Worm (Caenorhabditis elegans) whole organism, late embryonic: ENCODE results near the gene srh-131.
A peak's percentile ranks its signal among the peaks of the same experiment; 100 is the strongest.

Experiments used
- C08G9.2 ChIP-seq: sonication (generic microtip); optimal IDR thresholded peaks from 2 replicates; lab custom pipeline; 2016; ENCODE audit warnings: mild to moderate bottlenecking, missing genetic modification characterization, moderate library complexity, missing compliant biosample characterization
- C38D4.7 ChIP-seq: fragments of 200-800 bp; sonication (Bioruptor generic); optimal IDR thresholded peaks from 2 replicates; lab custom pipeline; 2018; ENCODE audit warnings: mild to moderate bottlenecking, missing genetic modification characterization, moderate library complexity, missing compliant biosample characterization
- F13H6.1 ChIP-seq: sonication (generic microtip); optimal IDR thresholded peaks from 2 replicates; lab custom pipeline; 2016; ENCODE audit warnings: missing genetic modification characterization, missing compliant biosample characterization
- K09A11.1 ChIP-seq: sonication (generic microtip); optimal IDR thresholded peaks from 2 replicates; lab custom pipeline; 2017; ENCODE audit warnings: antibody characterized with exemption, mild to moderate bottlenecking, missing genetic modification characterization, missing compliant biosample characterization; ENCODE audit not compliant: insufficient read depth
- ceh-19 ChIP-seq: fragments of 200-800 bp; sonication (Bioruptor generic); optimal IDR thresholded peaks from 2 replicates; lab custom pipeline; 2018; ENCODE audit warnings: mild to moderate bottlenecking, missing genetic modification characterization, missing compliant biosample characterization
- ceh-24 ChIP-seq: sonication (generic microtip); optimal IDR thresholded peaks from 2 replicates; lab custom pipeline; 2016; ENCODE audit warnings: mild to moderate bottlenecking, missing genetic modification characterization, missing compliant biosample characterization
- ceh-30 ChIP-seq: fragments of 150-350 bp; optimal IDR thresholded peaks from 2 replicates; lab custom pipeline; 2014; ENCODE audit warnings: missing biosample characterization, missing genetic modification characterization
- ceh-34 ChIP-seq: sonication (generic microtip); optimal IDR thresholded peaks from 2 replicates; lab custom pipeline; 2016; ENCODE audit warnings: mild to moderate bottlenecking, missing genetic modification characterization, missing compliant biosample characterization
- ceh-48 ChIP-seq: sonication (generic microtip); optimal IDR thresholded peaks from 2 replicates; lab custom pipeline; 2016; ENCODE audit warnings: missing genetic modification characterization, inconsistent platforms, missing compliant biosample characterization
- ceh-6 ChIP-seq: fragments of 200-800 bp; sonication (Bioruptor generic); optimal IDR thresholded peaks from 2 replicates; lab custom pipeline; 2018; ENCODE audit warnings: mild to moderate bottlenecking, missing genetic modification characterization, missing compliant biosample characterization
- dmd-4 ChIP-seq: sonication (generic microtip); optimal IDR thresholded peaks from 2 replicates; lab custom pipeline; 2016; ENCODE audit warnings: borderline replicate concordance, missing genetic modification characterization, missing compliant biosample characterization
- dve-1 ChIP-seq: sonication (generic microtip); optimal IDR thresholded peaks from 2 replicates; lab custom pipeline; 2017; ENCODE audit warnings: antibody characterized with exemption, mild to moderate bottlenecking, missing genetic modification characterization, missing compliant biosample characterization
- elt-2 ChIP-seq: sonication (generic microtip); optimal IDR thresholded peaks from 2 replicates; lab custom pipeline; 2016; ENCODE audit warnings: missing genetic modification reagents, missing genetic modification characterization, missing compliant biosample characterization
- elt-4 ChIP-seq: sonication (generic microtip); optimal IDR thresholded peaks from 2 replicates; lab custom pipeline; 2016; ENCODE audit warnings: missing genetic modification characterization, missing compliant biosample characterization
- fkh-6 ChIP-seq: sonication (generic microtip); optimal IDR thresholded peaks from 2 replicates; lab custom pipeline; 2016; ENCODE audit warnings: missing genetic modification characterization, missing compliant biosample characterization
- gmeb-2 ChIP-seq: sonication (generic microtip); optimal IDR thresholded peaks from 2 replicates; lab custom pipeline; 2016; ENCODE audit warnings: missing genetic modification characterization, inconsistent platforms, missing compliant biosample characterization
- hlh-13 ChIP-seq: fragments of 200-800 bp; sonication (Bioruptor generic); optimal IDR thresholded peaks from 2 replicates; lab custom pipeline; 2018; ENCODE audit warnings: mild to moderate bottlenecking, missing genetic modification characterization, missing compliant biosample characterization
- hlh-15 ChIP-seq: sonication (generic microtip); optimal IDR thresholded peaks from 2 replicates; lab custom pipeline; 2016; ENCODE audit warnings: missing genetic modification characterization, missing compliant biosample characterization
- lim-6 ChIP-seq: sonication (generic microtip); optimal IDR thresholded peaks from 2 replicates; lab custom pipeline; 2016; ENCODE audit warnings: missing genetic modification characterization, missing compliant biosample characterization
- madf-2 ChIP-seq: sonication (generic microtip); optimal IDR thresholded peaks from 2 replicates; lab custom pipeline; 2017; ENCODE audit warnings: missing genetic modification characterization, missing compliant biosample characterization
- nhr-11 ChIP-seq: fragments of 150-350 bp; optimal IDR thresholded peaks from 2 replicates; lab custom pipeline; 2014; ENCODE audit warnings: missing biosample characterization, missing genetic modification characterization
- nhr-232 ChIP-seq: sonication (generic microtip); optimal IDR thresholded peaks from 2 replicates; lab custom pipeline; 2016; ENCODE audit warnings: missing genetic modification characterization, missing compliant biosample characterization
- npax-4 ChIP-seq: sonication (generic microtip); optimal IDR thresholded peaks from 2 replicates; lab custom pipeline; 2016; ENCODE audit warnings: missing genetic modification characterization, missing compliant biosample characterization
- odd-2 ChIP-seq: sonication (generic microtip); optimal IDR thresholded peaks from 2 replicates; lab custom pipeline; 2017; ENCODE audit warnings: antibody characterized with exemption, mild to moderate bottlenecking, missing genetic modification characterization, missing compliant biosample characterization
- pag-3 ChIP-seq: sonication (generic microtip); optimal IDR thresholded peaks from 2 replicates; lab custom pipeline; 2016; ENCODE audit warnings: missing compliant biosample characterization, missing genetic modification characterization, borderline replicate concordance
- pha-2 ChIP-seq: sonication (generic microtip); optimal IDR thresholded peaks from 2 replicates; lab custom pipeline; 2017; ENCODE audit warnings: mild to moderate bottlenecking, missing genetic modification characterization, missing compliant biosample characterization
- pha-4 ChIP-seq: fragments of 150-350 bp; optimal IDR thresholded peaks from 2 replicates; lab custom pipeline; 2018; ENCODE audit warnings: missing biosample characterization, missing genetic modification reagents, missing genetic modification characterization
- ref-2 ChIP-seq: sonication (generic microtip); optimal IDR thresholded peaks from 2 replicates; lab custom pipeline; 2016; ENCODE audit warnings: missing genetic modification characterization, missing compliant biosample characterization
- rnt-1 ChIP-seq: sonication (generic microtip); optimal IDR thresholded peaks from 2 replicates; lab custom pipeline; 2016; ENCODE audit warnings: missing genetic modification characterization, missing compliant biosample characterization
- sdc-2 ChIP-seq: sonication (generic microtip); optimal IDR thresholded peaks from 2 replicates; lab custom pipeline; 2016; ENCODE audit warnings: missing genotype, missing genetic modification characterization, missing compliant biosample characterization
- sox-2 ChIP-seq: fragments of 200-800 bp; sonication (Bioruptor generic); IDR thresholded peaks from 2 replicates; pipeline ENCODE4 v1.3.6; 2022; ENCODE audit warnings: missing genetic modification reagents, missing genetic modification characterization, missing compliant biosample characterization
- syd-9 ChIP-seq: sonication (generic microtip); optimal IDR thresholded peaks from 2 replicates; lab custom pipeline; 2016; ENCODE audit warnings: mild to moderate bottlenecking, missing genetic modification characterization, moderate library complexity, missing compliant biosample characterization
- tbx-2 ChIP-seq: sonication (generic microtip); optimal IDR thresholded peaks from 2 replicates; lab custom pipeline; 2016; ENCODE audit warnings: missing genetic modification characterization, missing compliant biosample characterization
- ttx-3 ChIP-seq: sonication (generic microtip); optimal IDR thresholded peaks from 2 replicates; lab custom pipeline; 2016; ENCODE audit warnings: missing genetic modification reagents, missing genetic modification characterization, missing compliant biosample characterization
- zip-5 ChIP-seq: sonication (generic microtip); optimal IDR thresholded peaks from 2 replicates; lab custom pipeline; 2016; ENCODE audit warnings: missing genetic modification characterization, missing compliant biosample characterization

The srh-131 gene

ce11 chrV:17009342-17010064 is 4.2 kb downstream of the srh-131 start, which contains the start of the genes clc-12 and clec-240:
clc-12 (minus strand) TSS chrV:17009388.
clec-240 (plus strand) TSS chrV:17010014.
- TF ChIP-seq ttx-3 (tag; lab: Kevin White, UChicago) (no peak), ceh-24 (tag; lab: Kevin White, UChicago) (no peak), madf-2 (tag; lab: Kevin White, UChicago) (no peak), syd-9 (tag; lab: Kevin White, UChicago) (no peak), gmeb-2 (tag; lab: Kevin White, UChicago) (no peak), pha-4 (tag; lab: Kevin White, UChicago) (no peak), K09A11.1 (tag; lab: Kevin White, UChicago) (no peak), elt-4 (tag; lab: Kevin White, UChicago) (no peak), ceh-30 (tag; lab: Kevin White, UChicago) (no peak), ref-2 (tag; lab: Kevin White, UChicago) (no peak), hlh-15 (tag; lab: Kevin White, UChicago) (no peak), rnt-1 (no peak), C08G9.2 (tag; lab: Kevin White, UChicago) (no peak), C38D4.7 (no peak)

- TF ChIP-seq nhr-232 (tag; lab: Kevin White, UChicago) (no peak), ceh-34 (tag; lab: Kevin White, UChicago) (no peak), odd-2 (tag; lab: Kevin White, UChicago) (no peak), fkh-6 (no peak), ceh-6 (no peak), K09A11.1 (tag; lab: Kevin White, UChicago) (no peak), ttx-3 (tag; lab: Kevin White, UChicago) (no peak), pag-3 (tag; lab: Kevin White, UChicago) (no peak), elt-4 (tag; lab: Kevin White, UChicago) (no peak), dmd-4 (tag; lab: Kevin White, UChicago) (no peak), pha-2 (tag; lab: Kevin White, UChicago) (no peak), F13H6.1 (tag; lab: Kevin White, UChicago) (no peak), nhr-11 (tag; lab: Kevin White, UChicago) (no peak), ceh-48 (no peak), sox-2 (GFP tag; lab: Robert Waterston, UW) (no peak), npax-4 (tag; lab: Kevin White, UChicago) (no peak), dve-1 (tag; lab: Kevin White, UChicago) (no peak), ceh-19 (GFP tag; lab: Kevin White, UChicago) (no peak), hlh-13 (GFP tag; lab: Kevin White, UChicago) (no peak), zip-5 (tag; lab: Kevin White, UChicago) (no peak)
Measured at ce11 chrV:17013232-17013631, 7.9 kb downstream of the srh-131 start, which contains the start of gene clec-241. clec-241 (minus strand) TSS chrV:17013332.

- TF ChIP-seq odd-2 (tag; lab: Kevin White, UChicago) = no peak
- TF ChIP-seq ceh-30 (tag; lab: Kevin White, UChicago) = no peak
- peak; percentile 89 for TF ChIP-seq elt-2 (tag; lab: Kevin White, UChicago)
Measured at ce11 chrV:17014050-17014449, 8.8 kb downstream of the srh-131 start, which contains the start of gene clc-13. clc-13 (plus strand) TSS chrV:17014408.

ce11 chrV:17016787-17017186 is 11.5 kb downstream of the srh-131 start, which contains the start of gene srh-97:
srh-97 (plus strand) TSS chrV:17017087.
- no peak for TF ChIP-seq ceh-19 (GFP tag; lab: Kevin White, UChicago)
- no peak for TF ChIP-seq pha-4 (tag; lab: Kevin White, UChicago)
- TF ChIP-seq tbx-2 = no peak
- TF ChIP-seq lim-6 (tag; lab: Kevin White, UChicago) = no peak
- no peak for TF ChIP-seq sdc-2 (tag; lab: Kevin White, UChicago)
